Fruit fly (Drosophila melanogaster) whole organism, embryonic: ENCODE measurements around the gene RhoGDI.
A peak's percentile ranks its signal among the peaks of the same experiment; 100 is the strongest.

ENCODE experiments used
- Abd-B ChIP-seq: fragments of 200-800 bp; sonication (Bioruptor generic); optimal IDR thresholded peaks from 2 replicates; lab custom pipeline; 2018; ENCODE audit warnings: missing biosample characterization, mild to moderate bottlenecking, missing genetic modification characterization, moderate library complexity
- B-H1 ChIP-seq: fragments of 200-800 bp; sonication (Bioruptor generic); IDR thresholded peaks from 3 replicates; pipeline ENCODE4 v1.3.6; 2022; ENCODE audit warnings: missing biosample characterization, missing genetic modification characterization
- C15 ChIP-seq: fragments of 200-800 bp; sonication (Bioruptor generic); IDR thresholded peaks from 3 replicates; pipeline ENCODE4 v1.3.6; 2022; ENCODE audit warnings: missing biosample characterization, missing genetic modification characterization
- CG10209 ChIP-seq: fragments of 200-800 bp; sonication (Bioruptor generic); optimal IDR thresholded peaks from 3 replicates; lab custom pipeline; 2017; ENCODE audit warnings: missing biosample characterization, mild to moderate bottlenecking, missing genetic modification characterization, missing genetic modification reagents
- CG10979 ChIP-seq: fragments of 200-800 bp; sonication (Bioruptor generic); optimal IDR thresholded peaks from 2 replicates; lab custom pipeline; 2018; ENCODE audit warnings: missing biosample characterization, mild to moderate bottlenecking, missing genetic modification characterization, moderate library complexity
- CG11723 ChIP-seq: fragments of 200-800 bp; sonication (Bioruptor generic); optimal IDR thresholded peaks from 2 replicates; lab custom pipeline; 2017; ENCODE audit warnings: missing biosample characterization, mild to moderate bottlenecking, missing genetic modification characterization
- CG12659 ChIP-seq: fragments of 200-800 bp; sonication (Bioruptor generic); optimal IDR thresholded peaks from 3 replicates; lab custom pipeline; 2017; ENCODE audit warnings: mild to moderate bottlenecking, missing biosample characterization, missing genetic modification reagents, missing genetic modification characterization
- CG12744 ChIP-seq: fragments of 200-800 bp; sonication (Bioruptor generic); optimal IDR thresholded peaks from 2 replicates; lab custom pipeline; 2016; ENCODE audit warnings: missing biosample characterization, missing genetic modification characterization
- CG15011 ChIP-seq: fragments of 200-800 bp; sonication (Bioruptor generic); optimal IDR thresholded peaks from 3 replicates; lab custom pipeline; 2018; ENCODE audit warnings: missing biosample characterization, mild to moderate bottlenecking, missing genetic modification characterization
- CG15269 ChIP-seq: fragments of 200-800 bp; sonication (Bioruptor generic); optimal IDR thresholded peaks from 2 replicates; lab custom pipeline; 2018; ENCODE audit warnings: missing biosample characterization, mild to moderate bottlenecking, missing genetic modification characterization, moderate library complexity
- CG15479 ChIP-seq: fragments of 200-800 bp; sonication (Bioruptor generic); optimal IDR thresholded peaks from 3 replicates; lab custom pipeline; 2019; ENCODE audit warnings: missing biosample characterization, mild to moderate bottlenecking, missing genetic modification characterization, moderate library complexity
- CG16815 ChIP-seq: fragments of 200-800 bp; sonication (Bioruptor generic); optimal IDR thresholded peaks from 3 replicates; lab custom pipeline; 2017; ENCODE audit warnings: missing biosample characterization, mild to moderate bottlenecking, missing genetic modification characterization
- CG18011 ChIP-seq: fragments of 200-800 bp; sonication (Bioruptor generic); optimal IDR thresholded peaks from 2 replicates; lab custom pipeline; 2017; ENCODE audit warnings: missing biosample characterization, missing genetic modification characterization, mild to moderate bottlenecking, moderate library complexity, missing genotype
- CG18599 ChIP-seq: fragments of 200-800 bp; sonication (Bioruptor generic); optimal IDR thresholded peaks from 3 replicates; lab custom pipeline; 2017; ENCODE audit warnings: missing biosample characterization, missing genetic modification characterization, mild to moderate bottlenecking, moderate library complexity, missing genetic modification reagents
- CG2129 ChIP-seq: fragments of 200-800 bp; sonication (Bioruptor generic); IDR thresholded peaks from 2 replicates; pipeline ENCODE4 v1.3.6; 2022; ENCODE audit warnings: missing biosample characterization, missing genetic modification characterization; ENCODE audit not compliant: partially characterized antibody
- CG2202 ChIP-seq: fragments of 200-800 bp; sonication (Bioruptor generic); optimal IDR thresholded peaks from 2 replicates; lab custom pipeline; 2018; ENCODE audit warnings: missing biosample characterization, mild to moderate bottlenecking, missing genetic modification characterization
- CG33557 ChIP-seq: fragments of 200-800 bp; sonication (Bioruptor generic); optimal IDR thresholded peaks from 2 replicates; lab custom pipeline; 2019; ENCODE audit warnings: missing biosample characterization, mild to moderate bottlenecking, missing genetic modification characterization, moderate library complexity
- CG6654 ChIP-seq: fragments of 200-800 bp; sonication (Bioruptor generic); optimal IDR thresholded peaks from 2 replicates; lab custom pipeline; 2017; ENCODE audit warnings: missing biosample characterization, mild to moderate bottlenecking, missing genetic modification characterization
- CG6765 ChIP-seq: fragments of 200-800 bp; sonication (Bioruptor generic); optimal IDR thresholded peaks from 3 replicates; lab custom pipeline; 2017; ENCODE audit warnings: missing biosample characterization, mild to moderate bottlenecking, missing genetic modification characterization
- Chrac-16 ChIP-seq: fragments of 200-800 bp; sonication (Bioruptor generic); optimal IDR thresholded peaks from 3 replicates; lab custom pipeline; 2016; ENCODE audit warnings: missing biosample characterization, missing genetic modification characterization
- D19B ChIP-seq: fragments of 200-800 bp; sonication (Bioruptor generic); optimal IDR thresholded peaks from 2 replicates; lab custom pipeline; 2017; ENCODE audit warnings: missing biosample characterization, mild to moderate bottlenecking, missing genetic modification characterization
- Dfd ChIP-seq, 2 experiments: fragments of >200 bp; optimal IDR thresholded peaks; 2 replicates each; lab custom pipeline; 2017; ENCODE audit warnings: missing biosample characterization in 2 of 2, missing genetic modification characterization in 2 of 2
- E2f1 ChIP-seq: fragments of 200-800 bp; sonication (Bioruptor generic); IDR thresholded peaks from 2 replicates; pipeline ENCODE4 v1.3.6; 2022; ENCODE audit warnings: missing biosample characterization, missing genetic modification characterization
- Eip74EF ChIP-seq, 2 experiments: fragments of 200-800 bp in 1 of 2; fragments of >200 bp in 1 of 2; sonication (Bioruptor generic) in 1 of 2; optimal IDR thresholded peaks; 2 replicates each; lab custom pipeline; 2017 to 2019; ENCODE audit warnings: missing biosample characterization in 2 of 2, missing genetic modification characterization in 2 of 2, mild to moderate bottlenecking in 1 of 2, moderate library complexity in 1 of 2
- Nf-YC ChIP-seq: fragments of 200-800 bp; optimal IDR thresholded peaks from 3 replicates; lab custom pipeline; 2019; ENCODE audit warnings: missing biosample characterization, mild to moderate bottlenecking, missing genetic modification characterization, moderate library complexity
- Tbp ChIP-seq: fragments of >200 bp; optimal IDR thresholded peaks from 2 replicates; lab custom pipeline; 2018; ENCODE audit warnings: missing biosample characterization, missing genetic modification characterization
- Vsx1 ChIP-seq: fragments of 200-800 bp; sonication (Bioruptor generic); optimal IDR thresholded peaks from 2 replicates; lab custom pipeline; 2017; ENCODE audit warnings: missing biosample characterization, mild to moderate bottlenecking, missing genetic modification characterization, missing genetic modification reagents
- Xbp1 ChIP-seq: fragments of 200-800 bp; sonication (Bioruptor generic); optimal IDR thresholded peaks from 3 replicates; lab custom pipeline; 2016; ENCODE audit warnings: missing biosample characterization, mild to moderate bottlenecking, missing genetic modification characterization
- ap ChIP-seq: fragments of 200-800 bp; sonication (Bioruptor generic); IDR thresholded peaks from 2 replicates; pipeline ENCODE4 v1.3.6; 2022; ENCODE audit warnings: missing biosample characterization, missing genetic modification characterization
- br ChIP-seq: fragments of >200 bp; optimal IDR thresholded peaks from 2 replicates; lab custom pipeline; 2017
- bsh ChIP-seq, 2 experiments: fragments of 200-800 bp; sonication (Bioruptor generic); optimal IDR thresholded peaks; 2 replicates each; lab custom pipeline; 2017 to 2018; ENCODE audit warnings: mild to moderate bottlenecking in 2 of 2, missing biosample characterization in 2 of 2, missing genetic modification characterization in 2 of 2, moderate library complexity in 1 of 2
- danr ChIP-seq: fragments of 200-800 bp; sonication (Bioruptor generic); IDR thresholded peaks from 2 replicates; pipeline ENCODE4 v1.3.6; 2022; ENCODE audit warnings: missing biosample characterization, missing genetic modification characterization
- dmrt99B ChIP-seq: fragments of 200-800 bp; sonication (Bioruptor generic); optimal IDR thresholded peaks from 2 replicates; lab custom pipeline; 2018; ENCODE audit warnings: missing biosample characterization, mild to moderate bottlenecking, missing genetic modification characterization, moderate library complexity
- fd102C ChIP-seq: fragments of 200-800 bp; sonication (Bioruptor generic); optimal IDR thresholded peaks from 2 replicates; lab custom pipeline; 2018; ENCODE audit warnings: missing biosample characterization, mild to moderate bottlenecking, missing genetic modification characterization, moderate library complexity
- gcm ChIP-seq: fragments of 200-800 bp; sonication (Bioruptor generic); optimal IDR thresholded peaks from 2 replicates; lab custom pipeline; 2019; ENCODE audit warnings: missing biosample characterization, mild to moderate bottlenecking, missing genetic modification characterization, moderate library complexity
- gem ChIP-seq: fragments of 200-800 bp; sonication (Bioruptor generic); optimal IDR thresholded peaks from 2 replicates; lab custom pipeline; 2019; ENCODE audit warnings: missing biosample characterization, mild to moderate bottlenecking, missing genetic modification characterization, moderate library complexity
- her ChIP-seq: fragments of 200-800 bp; sonication (Bioruptor generic); optimal IDR thresholded peaks from 2 replicates; lab custom pipeline; 2016; ENCODE audit warnings: missing biosample characterization, missing genetic modification characterization
- hth ChIP-seq: fragments of >200 bp; optimal IDR thresholded peaks from 2 replicates; lab custom pipeline; 2017; ENCODE audit warnings: inconsistent platforms
- jumu ChIP-seq: fragments of 200-800 bp; sonication (Bioruptor generic); optimal IDR thresholded peaks from 3 replicates; lab custom pipeline; 2016; ENCODE audit warnings: missing biosample characterization, missing genetic modification characterization
- lbe ChIP-seq: fragments of 200-800 bp; sonication (Bioruptor generic); optimal IDR thresholded peaks from 2 replicates; lab custom pipeline; 2016; ENCODE audit warnings: missing biosample characterization, mild to moderate bottlenecking, missing genetic modification characterization
- mirr ChIP-seq: fragments of 200-800 bp; sonication (Bioruptor generic); optimal IDR thresholded peaks from 3 replicates; lab custom pipeline; 2018; ENCODE audit warnings: missing biosample characterization, mild to moderate bottlenecking, missing genetic modification characterization
- nom ChIP-seq: fragments of 200-800 bp; sonication (Bioruptor generic); optimal IDR thresholded peaks from 2 replicates; lab custom pipeline; 2017; ENCODE audit warnings: missing biosample characterization, missing genetic modification characterization, mild to moderate bottlenecking, moderate library complexity, missing genetic modification reagents
- pan ChIP-seq, 4 experiments: fragments of >200 bp in 3 of 4; fragments of 200-800 bp in 1 of 4; sonication (Bioruptor generic) in 1 of 4; optimal IDR thresholded peaks in 3 of 4; IDR thresholded peaks in 1 of 4; 2 replicates each; pipeline versions ENCODE4 v1.3.6 to Lab custom; 2017 to 2022; ENCODE audit warnings: missing biosample characterization in 2 of 4, missing genetic modification characterization in 2 of 4, mixed read lengths in 1 of 4
- sr ChIP-seq: fragments of 200-800 bp; sonication (Bioruptor generic); IDR thresholded peaks from 3 replicates; pipeline ENCODE4 v1.3.6; 2022; ENCODE audit warnings: missing biosample characterization, missing genetic modification characterization
- toy ChIP-seq: fragments of 200-800 bp; sonication (Bioruptor generic); IDR thresholded peaks from 2 replicates; pipeline ENCODE4 v1.3.6; 2022; ENCODE audit warnings: missing biosample characterization, missing genetic modification characterization
- tup ChIP-seq: fragments of 200-800 bp; sonication (Bioruptor generic); optimal IDR thresholded peaks from 2 replicates; lab custom pipeline; 2016; ENCODE audit warnings: missing biosample characterization, mild to moderate bottlenecking, missing genetic modification characterization, moderate library complexity
- wdn ChIP-seq: fragments of 200-800 bp; sonication (Bioruptor generic); IDR thresholded peaks from 2 replicates; pipeline ENCODE4 v1.3.6; 2022; ENCODE audit warnings: missing biosample characterization, missing genetic modification characterization

RhoGDI gene

DNA sequence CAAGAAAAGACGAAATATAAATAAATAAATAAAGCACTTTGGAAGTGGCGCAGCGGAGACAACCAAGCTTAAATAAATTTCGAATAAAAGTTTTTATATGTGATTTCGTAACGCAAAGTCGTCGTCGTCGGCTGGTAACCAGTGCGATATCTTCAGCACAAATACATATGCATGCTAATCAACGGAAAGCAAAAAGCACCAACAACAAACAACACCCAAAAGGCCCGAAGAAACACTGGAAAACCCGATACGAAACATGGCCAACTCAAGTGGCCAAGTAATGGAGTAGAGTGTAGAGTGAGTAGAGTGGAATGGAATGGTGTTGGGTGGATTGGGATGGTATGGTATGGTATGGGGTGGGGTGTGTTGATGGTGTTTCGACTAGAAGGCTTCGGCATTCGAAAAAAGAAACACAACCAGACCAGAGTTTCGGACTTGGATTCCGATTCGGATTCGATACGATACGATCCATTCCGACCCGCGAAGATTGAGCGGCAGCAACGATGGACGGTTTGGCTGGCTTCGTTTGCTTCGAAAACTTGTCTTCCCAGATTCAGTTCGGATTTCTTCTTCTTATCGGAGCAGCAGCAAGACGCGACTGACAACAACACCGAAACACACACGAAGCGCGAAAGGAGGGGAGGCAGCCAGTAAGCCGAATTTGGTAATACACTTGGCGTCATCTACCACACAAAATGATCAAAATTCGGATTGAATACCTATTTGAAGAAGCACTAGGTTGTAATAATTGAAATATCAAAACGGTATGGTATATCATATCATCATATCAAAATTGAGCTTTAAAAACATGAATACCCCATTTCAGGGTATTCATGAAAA, 25.8 kb upstream of the RhoGDI start (continued):
- TF ChIP-seq CG15011 (GFP tag; lab: Kevin White, UChicago) (peak; percentile 88), CG11723 (GFP tag; lab: Kevin White, UChicago) (peak; percentile 89), B-H1 (GFP tag; lab: Robert Waterston, UW) (peak; percentile 88; the same call in 2 of the 3 replicates), CG12659 (peak; percentile 97), mirr (GFP tag; lab: Kevin White, UChicago) (peak; percentile 76), CG10979 (tag; lab: Kevin White, UChicago) (peak; percentile 85), nom (GFP tag; lab: Kevin White, UChicago) (peak; percentile 95), Nf-YC (peak; percentile 62), Xbp1 (GFP tag; lab: Kevin White, UChicago) (peak; percentile 96), gcm (GFP tag; lab: Kevin White, UChicago) (peak; percentile 89), gem (tag; lab: Kevin White, UChicago) (peak; percentile 97), br (no peak), D19B (GFP tag; lab: Kevin White, UChicago) (peak; percentile 90), E2f1 (GFP tag; lab: Robert Waterston, UW) (peak; percentile 91), CG15479 (GFP tag; lab: Kevin White, UChicago) (no peak), Eip74EF (GFP tag; optimal IDR thresholded peaks at IDR 0.05; lab: Kevin White, UChicago) (peak in 1 of 2 experiments; percentile 90), CG6654 (GFP tag; lab: Kevin White, UChicago) (peak; percentile 82), sr (peak; percentile 82; the same call in 2 of the 3 replicates), hth (lab: Kevin White, UChicago) (no peak), CG16815 (GFP tag; lab: Kevin White, UChicago) (peak; percentile 86), pan (optimal IDR thresholded peaks at IDR 0.05; lab: Kevin White, UChicago) (no peak), pan (GFP tag; optimal IDR thresholded peaks at IDR 0.05 in 1 of 2, IDR thresholded peaks at IDR 0.05 in 1 of 2) (peak in 1 of 2 experiments; percentile 97), CG15269 (tag; lab: Kevin White, UChicago) (peak; percentile 97), lbe (peak; percentile 97), wdn (GFP tag; lab: Robert Waterston, UW) (peak; percentile 94), Vsx1 (GFP tag; lab: Kevin White, UChicago) (peak; percentile 87), jumu (GFP tag; lab: Kevin White, UChicago) (peak; percentile 91), CG2129 (GFP tag; lab: Robert Waterston, UW) (no peak), tup (GFP tag; lab: Kevin White, UChicago) (peak; percentile 90), CG2202 (tag; lab: Kevin White, UChicago) (peak; percentile 78), ap (GFP tag; lab: Robert Waterston, UW) (peak; percentile 94), Tbp (no peak), CG12744 (GFP tag; lab: Kevin White, UChicago) (peak; percentile 92), Chrac-16 (GFP tag; lab: Kevin White, UChicago) (peak; percentile 93), toy (GFP tag; lab: Robert Waterston, UW) (peak; percentile 86), fd102C (GFP tag; lab: Kevin White, UChicago) (no peak), C15 (GFP tag; lab: Robert Waterston, UW) (0 out of 3 replicates have a peak, but pooled peaks have one; percentile 50), Dfd (GFP tag; optimal IDR thresholded peaks at IDR 0.05; lab: Kevin White, UChicago) (no peak), her (GFP tag; lab: Kevin White, UChicago) (peak; percentile 96), bsh (GFP tag; optimal IDR thresholded peaks at IDR 0.05; lab: Kevin White, UChicago) (peak; percentile 90 to 95), dmrt99B (tag; lab: Kevin White, UChicago) (peak; percentile 96), CG18599 (GFP tag; lab: Kevin White, UChicago) (peak; percentile 78), Abd-B (GFP tag; lab: Kevin White, UChicago) (peak; percentile 90), CG33557 (GFP tag; lab: Kevin White, UChicago) (peak; percentile 45), danr (peak; percentile 91), CG6765 (GFP tag; lab: Kevin White, UChicago) (peak; percentile 90), CG18011 (GFP tag; lab: Kevin White, UChicago) (peak; percentile 78), CG10209 (GFP tag; lab: Kevin White, UChicago) (peak; percentile 94)
